Fruit fly (Drosophila melanogaster) Kc167 (cell line): ENCODE data around the gene Kdsr.

Source experiments
- Myc ChIP-seq: fragments of >200 bp; optimal IDR thresholded peaks from 2 replicates; lab custom pipeline; 2017; ENCODE audit warnings: missing external identifiers
- Sin3A ChIP-seq: fragments of >200 bp; optimal IDR thresholded peaks from 2 replicates; lab custom pipeline; 2018; ENCODE audit warnings: missing external identifiers
- h ChIP-seq: fragments of >200 bp; optimal IDR thresholded peaks from 3 replicates; lab custom pipeline; 2018; ENCODE audit warnings: missing external identifiers
- psq ChIP-seq: fragments of >200 bp; optimal IDR thresholded peaks from 2 replicates; lab custom pipeline; 2017; ENCODE audit warnings: missing external identifiers
- ttk ChIP-seq: sonication (Bioruptor generic); optimal IDR thresholded peaks from 2 replicates; lab custom pipeline; 2017; ENCODE audit warnings: missing external identifiers

- TF ChIP-seq psq (no peak), Sin3A (no peak), h (lab: Kevin White, UChicago) (no peak), ttk (no peak), Myc (lab: Kevin White, UChicago) (no peak)
Observed at dm6 chr3R:25277112-25277511, 14.8 kb upstream of the Kdsr start, which contains the start of gene CG10513.
